Fruit fly (Drosophila melanogaster): ENCODE data around the gene CG31800.

DNA sequence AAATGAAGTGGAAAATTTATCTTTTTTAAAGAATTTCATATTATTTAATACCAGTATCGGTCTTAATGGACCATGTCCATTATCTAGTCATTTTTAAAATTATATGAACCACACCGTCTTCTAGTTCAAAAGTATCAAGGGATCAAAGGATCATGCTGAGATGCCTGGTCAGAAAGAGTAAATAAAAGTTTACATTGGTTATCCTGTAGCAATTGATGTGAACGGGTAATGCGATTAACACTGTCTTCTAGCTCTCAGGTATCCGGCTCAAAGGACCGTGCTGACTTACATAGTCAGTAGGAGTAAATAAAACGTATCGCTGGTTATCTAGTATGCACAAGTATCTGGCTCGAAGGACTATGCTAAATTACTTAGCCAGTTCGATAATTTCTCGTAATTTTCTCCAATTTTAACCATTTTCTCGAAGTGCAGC lies 15.2 kb downstream of the CG31800 start:
- no peak for TF ChIP-seq Dfd (GFP tag; optimal IDR thresholded peaks at IDR 0.05)
- TF ChIP-seq lola (GFP tag; optimal IDR thresholded peaks at IDR 0.05), result no peak
- TF ChIP-seq Hr78 (GFP tag; optimal IDR thresholded peaks at IDR 0.05), result no peak
- TF ChIP-seq woc (GFP tag; optimal IDR thresholded peaks at IDR 0.05), result no peak
- no peak for TF ChIP-seq usp (GFP tag; optimal IDR thresholded peaks at IDR 0.05)
- no peak for TF ChIP-seq br (GFP tag; optimal IDR thresholded peaks at IDR 0.05)
- no peak for TF ChIP-seq CrebA (GFP tag; optimal IDR thresholded peaks at IDR 0.05; ENCODE audit: borderline replicate concordance)
- no peak for TF ChIP-seq Vsx2 (GFP tag; optimal IDR thresholded peaks at IDR 0.05; ENCODE audit: partially characterized antibody)
- no peak for TF ChIP-seq Abd-B (GFP tag; optimal IDR thresholded peaks at IDR 0.05)
- TF ChIP-seq psq (GFP tag; optimal IDR thresholded peaks at IDR 0.05), result no peak
- no peak for TF ChIP-seq fru (GFP tag; optimal IDR thresholded peaks at IDR 0.05)
- TF ChIP-seq tai (GFP tag; optimal IDR thresholded peaks at IDR 0.05), result no peak

All from whole organism, wandering third instar larva.